Fruit fly (Drosophila melanogaster) whole organism, larva: ENCODE results near the gene CG43675.
A peak's percentile ranks its signal among the peaks of the same experiment; 100 is the strongest.

Experiments
- noc ChIP-seq: fragments of 200-800 bp; sonication (Bioruptor generic); optimal IDR thresholded peaks from 3 replicates; lab custom pipeline; 2019; ENCODE audit warnings: missing biosample characterization, mild to moderate bottlenecking, missing genetic modification characterization, moderate library complexity

Gene CG43675

dm6 chr3R:9395998-9396397 lies 40.7 kb downstream of the CG43675 start:
- no peak for TF ChIP-seq noc (tag; lab: Kevin White, UChicago)

- TF ChIP-seq noc (tag; lab: Kevin White, UChicago), result no peak
Observed at dm6 chr3R:9397890-9398289, 42.6 kb downstream of the CG43675 start, which contains the start of gene Or85f. Or85f (plus strand) TSS chr3R:9398190.

dm6 chr3R:9399074-9399473 lies 43.8 kb downstream of the CG43675 start:
- TF ChIP-seq noc (tag; lab: Kevin White, UChicago), result no peak

- TF ChIP-seq noc (tag; lab: Kevin White, UChicago), result peak; percentile 85
Observed at dm6 chr3R:9399951-9400392, 44.7 kb downstream of the CG43675 start, which contains the start of gene CG34117. CG34117 (minus strand) TSS chr3R:9400053.

- TF ChIP-seq noc (tag; lab: Kevin White, UChicago), result peak; percentile 96
Observed at dm6 chr3R:9401127-9401603, 45.9 kb downstream of the CG43675 start, which contains the start of the genes RpL34b and CG8132. RpL34b (minus strand) TSS chr3R:9401226. CG8132 (plus strand) TSS chr3R:9401495.

- peak; percentile 65 for TF ChIP-seq noc (tag; lab: Kevin White, UChicago)
Observed at dm6 chr3R:9404104-9404512, 48.8 kb downstream of the CG43675 start, which contains the start of the genes CG9356, BBIP1 and CG8135. CG9356 (minus strand) TSS chr3R:9404269. BBIP1 (plus strand) TSS chr3R:9404385. CG8135 (plus strand) TSS chr3R:9404385.

- TF ChIP-seq noc (tag; lab: Kevin White, UChicago), result no peak
Observed at dm6 chr3R:9408069-9408468, 52.8 kb downstream of the CG43675 start, which contains the start of gene CG44261. CG44261 (minus strand) TSS chr3R:9408169.
